Fruit fly (Drosophila melanogaster) whole organism, embryonic: ENCODE data around the gene CG33127.

ENCODE experiments used
- Bgb ChIP-seq: fragments of 200-800 bp; sonication (Bioruptor generic); IDR thresholded peaks from 2 replicates; pipeline ENCODE4 v1.3.6; 2022; ENCODE audit warnings: missing biosample characterization, missing genetic modification characterization; ENCODE audit not compliant: partially characterized antibody
- CG10959 ChIP-seq: fragments of 200-800 bp; sonication (Bioruptor generic); IDR thresholded peaks from 2 replicates; pipeline ENCODE4 v1.3.6; 2022; ENCODE audit warnings: missing biosample characterization, missing genetic modification characterization
- CG11085 ChIP-seq: fragments of 200-800 bp; sonication (Bioruptor generic); IDR thresholded peaks from 2 replicates; pipeline ENCODE4 v1.3.6; 2022; ENCODE audit warnings: missing biosample characterization, missing genetic modification characterization
- CG12236 ChIP-seq: fragments of 200-800 bp; sonication (Bioruptor generic); optimal IDR thresholded peaks from 2 replicates; lab custom pipeline; 2016; ENCODE audit warnings: missing biosample characterization, missing genetic modification characterization
- CG1603 ChIP-seq: fragments of 200-800 bp; sonication (Bioruptor generic); optimal IDR thresholded peaks from 2 replicates; lab custom pipeline; 2019; ENCODE audit warnings: missing biosample characterization, mild to moderate bottlenecking, missing genetic modification characterization, moderate library complexity
- CG17385 ChIP-seq: fragments of 200-800 bp; sonication (Bioruptor generic); optimal IDR thresholded peaks from 3 replicates; lab custom pipeline; 2018; ENCODE audit warnings: missing biosample characterization, mild to moderate bottlenecking, missing genetic modification characterization
- CG2875 ChIP-seq: fragments of 200-800 bp; sonication (Bioruptor generic); optimal IDR thresholded peaks from 2 replicates; lab custom pipeline; 2017; ENCODE audit warnings: missing biosample characterization, mild to moderate bottlenecking, missing genetic modification characterization, missing genetic modification reagents
- CG30020 ChIP-seq: fragments of 200-800 bp; optimal IDR thresholded peaks from 2 replicates; lab custom pipeline; 2019; ENCODE audit warnings: missing biosample characterization, mild to moderate bottlenecking, missing genetic modification characterization, moderate library complexity
- CG3726 ChIP-seq: fragments of 200-800 bp; sonication (Bioruptor generic); IDR thresholded peaks from 3 replicates; pipeline ENCODE4, ENCODE4 v1.3.6; 2022; ENCODE audit warnings: missing biosample characterization, missing genetic modification characterization
- CG4424 ChIP-seq: fragments of 200-800 bp; sonication (Bioruptor generic); optimal IDR thresholded peaks from 3 replicates; lab custom pipeline; 2016; ENCODE audit warnings: missing biosample characterization, missing genetic modification characterization
- CG6654 ChIP-seq: fragments of 200-800 bp; sonication (Bioruptor generic); optimal IDR thresholded peaks from 2 replicates; lab custom pipeline; 2017; ENCODE audit warnings: missing biosample characterization, mild to moderate bottlenecking, missing genetic modification characterization
- CG6791 ChIP-seq: fragments of 200-800 bp; sonication (Bioruptor generic); IDR thresholded peaks from 3 replicates; pipeline ENCODE4 v1.3.6; 2022; ENCODE audit warnings: missing biosample characterization, missing genetic modification characterization; ENCODE audit not compliant: partially characterized antibody
- CG7928 ChIP-seq: fragments of 200-800 bp; sonication (Bioruptor generic); optimal IDR thresholded peaks from 2 replicates; lab custom pipeline; 2017; ENCODE audit warnings: missing biosample characterization, mild to moderate bottlenecking, missing genetic modification characterization
- CG8944 ChIP-seq: fragments of 200-800 bp; sonication (Bioruptor generic); optimal IDR thresholded peaks from 3 replicates; lab custom pipeline; 2016; ENCODE audit warnings: missing biosample characterization, missing genetic modification characterization
- CTCF ChIP-seq: fragments of 200-800 bp; sonication (Bioruptor generic); optimal IDR thresholded peaks from 2 replicates; lab custom pipeline; 2017; ENCODE audit warnings: missing biosample characterization, mild to moderate bottlenecking, missing genetic modification characterization, moderate library complexity
- Dll ChIP-seq: fragments of 200-800 bp; sonication (Bioruptor generic); IDR thresholded peaks from 4 replicates; pipeline ENCODE4 v1.3.6; 2022; ENCODE audit warnings: missing biosample characterization, missing genetic modification characterization; ENCODE audit not compliant: partially characterized antibody
- Doc2 ChIP-seq: fragments of 200-800 bp; sonication (Bioruptor generic); IDR thresholded peaks from 2 replicates; pipeline ENCODE4 v1.3.6; 2022; ENCODE audit warnings: missing biosample characterization, missing genetic modification characterization
- Dref ChIP-seq: fragments of 200-800 bp; sonication (Bioruptor generic); IDR thresholded peaks from 2 replicates; pipeline ENCODE4 v1.3.6; 2022; ENCODE audit warnings: missing biosample characterization, missing genetic modification characterization
- Eip74EF ChIP-seq, 2 experiments: fragments of 200-800 bp in 1 of 2; fragments of >200 bp in 1 of 2; sonication (Bioruptor generic) in 1 of 2; optimal IDR thresholded peaks; 2 replicates each; lab custom pipeline; 2017 to 2019; ENCODE audit warnings: missing biosample characterization in 2 of 2, missing genetic modification characterization in 2 of 2, mild to moderate bottlenecking in 1 of 2, moderate library complexity in 1 of 2
- Ets65A ChIP-seq: fragments of 200-800 bp; sonication (Bioruptor generic); peaks from one replicate; lab custom pipeline; 2016; ENCODE audit warnings: missing biosample characterization, missing genetic modification characterization
- Fer1 ChIP-seq: fragments of 200-800 bp; sonication (Bioruptor generic); optimal IDR thresholded peaks from 2 replicates; lab custom pipeline; 2017; ENCODE audit warnings: missing biosample characterization, mild to moderate bottlenecking, missing genetic modification characterization
- HLH3B ChIP-seq: fragments of 200-800 bp; sonication (Bioruptor generic); IDR thresholded peaks from 2 replicates; pipeline ENCODE4 v1.3.6; 2022; ENCODE audit warnings: missing biosample characterization, missing genetic modification characterization
- Hmr ChIP-seq: fragments of 200-800 bp; sonication (Bioruptor generic); optimal IDR thresholded peaks from 3 replicates; lab custom pipeline; 2017; ENCODE audit warnings: mild to moderate bottlenecking, missing biosample characterization, missing genetic modification reagents, missing genetic modification characterization
- Hr78 ChIP-seq, 2 experiments: fragments of 200-800 bp in 1 of 2; fragments of >200 bp in 1 of 2; sonication (Bioruptor generic) in 1 of 2; optimal IDR thresholded peaks; 2 replicates each; lab custom pipeline; 2017 to 2019; ENCODE audit warnings: missing biosample characterization in 2 of 2, missing genetic modification characterization in 2 of 2, mild to moderate bottlenecking in 1 of 2, moderate library complexity in 1 of 2
- Lhr ChIP-seq: fragments of 200-800 bp; sonication (Bioruptor generic); optimal IDR thresholded peaks from 3 replicates; lab custom pipeline; 2017; ENCODE audit warnings: mild to moderate bottlenecking, missing biosample characterization, missing genetic modification reagents, missing genetic modification characterization
- MTF-1 ChIP-seq: fragments of 200-800 bp; sonication (Bioruptor generic); optimal IDR thresholded peaks from 2 replicates; lab custom pipeline; 2018; ENCODE audit warnings: missing biosample characterization, mild to moderate bottlenecking, missing genetic modification characterization, borderline replicate concordance
- Sin3A ChIP-seq: fragments of >200 bp; optimal IDR thresholded peaks from 2 replicates; lab custom pipeline; 2018
- Spps ChIP-seq: fragments of 200-800 bp; sonication (Bioruptor generic); optimal IDR thresholded peaks from 2 replicates; lab custom pipeline; 2018; ENCODE audit warnings: missing biosample characterization, mild to moderate bottlenecking, missing genetic modification characterization
- Tbp ChIP-seq: fragments of >200 bp; optimal IDR thresholded peaks from 2 replicates; lab custom pipeline; 2018; ENCODE audit warnings: missing biosample characterization, missing genetic modification characterization
- Trl ChIP-seq, 3 experiments: fragments of >200 bp in 2 of 3; fragments of 200-800 bp in 1 of 3; sonication (Bioruptor generic) in 1 of 3; optimal IDR thresholded peaks; 2 replicates in 1 of 3; 3 replicates in 2 of 3; lab custom pipeline; 2016 to 2017; ENCODE audit warnings: missing biosample characterization in 1 of 3, missing genetic modification characterization in 1 of 3
- amos ChIP-seq: fragments of 200-800 bp; sonication (Bioruptor generic); IDR thresholded peaks from 2 replicates; pipeline ENCODE4 v1.3.6; 2022; ENCODE audit warnings: missing biosample characterization, missing genetic modification characterization; ENCODE audit not compliant: partially characterized antibody
- ase ChIP-seq: fragments of 200-800 bp; sonication (Bioruptor generic); IDR thresholded peaks from 3 replicates; pipeline ENCODE4 v1.3.6; 2022; ENCODE audit warnings: missing biosample characterization, missing genetic modification characterization
- br ChIP-seq: fragments of >200 bp; optimal IDR thresholded peaks from 2 replicates; lab custom pipeline; 2017
- crp ChIP-seq, 2 experiments: fragments of 200-800 bp; sonication (Bioruptor generic); optimal IDR thresholded peaks; 2 replicates in 1 of 2; 3 replicates in 1 of 2; lab custom pipeline; 2017; ENCODE audit warnings: missing biosample characterization in 2 of 2, missing genetic modification characterization in 2 of 2, mild to moderate bottlenecking in 1 of 2, moderate library complexity in 1 of 2
- dmrt11E ChIP-seq: fragments of 200-800 bp; sonication (Bioruptor generic); optimal IDR thresholded peaks from 3 replicates; lab custom pipeline; 2018; ENCODE audit warnings: missing biosample characterization, mild to moderate bottlenecking, missing genetic modification characterization, moderate library complexity
- ewg ChIP-seq: fragments of 200-800 bp; sonication (Bioruptor generic); optimal IDR thresholded peaks from 3 replicates; lab custom pipeline; 2017; ENCODE audit warnings: mild to moderate bottlenecking, missing biosample characterization, missing genetic modification reagents, missing genetic modification characterization
- fd3F ChIP-seq: fragments of 200-800 bp; sonication (Bioruptor generic); optimal IDR thresholded peaks from 2 replicates; lab custom pipeline; 2018; ENCODE audit warnings: missing biosample characterization, mild to moderate bottlenecking, missing genetic modification characterization, moderate library complexity
- gce ChIP-seq: fragments of 200-800 bp; sonication (Bioruptor generic); IDR thresholded peaks from 3 replicates; pipeline ENCODE4 v1.3.6; 2022; ENCODE audit warnings: missing biosample characterization, missing genetic modification characterization
- gsb-n ChIP-seq: fragments of 200-800 bp; sonication (Bioruptor generic); optimal IDR thresholded peaks from 3 replicates; lab custom pipeline; 2018; ENCODE audit warnings: missing biosample characterization, mild to moderate bottlenecking, missing genetic modification characterization
- hth ChIP-seq: fragments of >200 bp; optimal IDR thresholded peaks from 2 replicates; lab custom pipeline; 2017; ENCODE audit warnings: inconsistent platforms
- jing ChIP-seq: fragments of 200-800 bp; sonication (Bioruptor generic); optimal IDR thresholded peaks from 2 replicates; lab custom pipeline; 2018; ENCODE audit warnings: missing biosample characterization, mild to moderate bottlenecking, missing genetic modification characterization
- ken ChIP-seq: fragments of 200-800 bp; sonication (Bioruptor generic); IDR thresholded peaks from 3 replicates; pipeline ENCODE4 v1.3.6; 2022; ENCODE audit warnings: missing biosample characterization, missing genetic modification characterization
- lilli ChIP-seq: fragments of 200-800 bp; sonication (Bioruptor generic); optimal IDR thresholded peaks from 3 replicates; lab custom pipeline; 2016; ENCODE audit warnings: missing biosample characterization, missing genetic modification characterization
- odd ChIP-seq: fragments of 200-800 bp; sonication (Bioruptor generic); optimal IDR thresholded peaks from 2 replicates; lab custom pipeline; 2017; ENCODE audit warnings: missing biosample characterization, mild to moderate bottlenecking, missing genetic modification characterization
- org-1 ChIP-seq: fragments of 200-800 bp; sonication (Bioruptor generic); optimal IDR thresholded peaks from 2 replicates; lab custom pipeline; 2017; ENCODE audit warnings: missing biosample characterization, missing genetic modification characterization
- p53 ChIP-seq: fragments of 200-800 bp; sonication (Bioruptor generic); optimal IDR thresholded peaks from 2 replicates; lab custom pipeline; 2016; ENCODE audit warnings: missing biosample characterization, missing genetic modification characterization
- run ChIP-seq: fragments of 200-800 bp; sonication (Bioruptor generic); optimal IDR thresholded peaks from 3 replicates; lab custom pipeline; 2018; ENCODE audit warnings: missing biosample characterization, mild to moderate bottlenecking, missing genetic modification characterization
- schlank ChIP-seq: fragments of 200-800 bp; sonication (Bioruptor generic); optimal IDR thresholded peaks from 2 replicates; lab custom pipeline; 2018; ENCODE audit warnings: missing biosample characterization, mild to moderate bottlenecking, missing genetic modification characterization
- slbo ChIP-seq: fragments of 200-800 bp; sonication (Bioruptor generic); IDR thresholded peaks from 2 replicates; pipeline ENCODE4 v1.3.6; 2022; ENCODE audit warnings: missing biosample characterization, missing genetic modification characterization
- tin ChIP-seq: fragments of 200-800 bp; sonication (Bioruptor generic); optimal IDR thresholded peaks from 3 replicates; lab custom pipeline; 2016; ENCODE audit warnings: missing biosample characterization, missing genetic modification characterization
- wek ChIP-seq: fragments of 200-800 bp; sonication (Bioruptor generic); optimal IDR thresholded peaks from 3 replicates; lab custom pipeline; 2018; ENCODE audit warnings: missing biosample characterization, mild to moderate bottlenecking, missing genetic modification characterization, moderate library complexity

Gene CG33127

dm6 chr2L:285596-286023 lies 36.3 kb upstream of the CG33127 start (continued):
- TF ChIP-seq CG30020 (tag; lab: Kevin White, UChicago) (peak; percentile 55), p53 (no peak), CTCF (peak; percentile 25), amos (GFP tag; lab: Robert Waterston, UW) (peak; percentile 37; the same call in 1 of the 2 replicates), CG8944 (GFP tag; lab: Kevin White, UChicago) (no peak), Hr78 (GFP tag; optimal IDR thresholded peaks at IDR 0.05; lab: Kevin White, UChicago) (no peak), Tbp (no peak), CG4424 (GFP tag; lab: Kevin White, UChicago) (no peak), org-1 (no peak), tin (GFP tag; lab: Kevin White, UChicago) (peak; percentile 47), ase (GFP tag; lab: Robert Waterston, UW) (no peak), hth (lab: Kevin White, UChicago) (no peak), CG10959 (no peak), ken (GFP tag; lab: Robert Waterston, UW) (0 out of 3 replicates have a peak, but pooled peaks have one; percentile 29), br (lab: Kevin White, UChicago) (no peak), Sin3A (lab: Kevin White, UChicago) (no peak), Dref (GFP tag; lab: Robert Waterston, UW) (peak; percentile 43), Dll (GFP tag; lab: Robert Waterston, UW) (no peak), gce (GFP tag; lab: Robert Waterston, UW) (no peak), odd (peak; percentile 43), CG3726 (GFP tag; lab: Robert Waterston, UW) (no peak), Trl (optimal IDR thresholded peaks at IDR 0.05; lab: Kevin White, UChicago) (no peak), Trl (GFP tag; optimal IDR thresholded peaks at IDR 0.05; lab: Kevin White, UChicago) (peak; percentile 54), Ets65A (GFP tag; lab: Kevin White, UChicago) (no peak), Doc2 (GFP tag; lab: Robert Waterston, UW) (no peak), CG7928 (GFP tag; lab: Kevin White, UChicago) (no peak), jing (GFP tag; lab: Kevin White, UChicago) (no peak), CG6654 (GFP tag; lab: Kevin White, UChicago) (no peak), Lhr (GFP tag; lab: Kevin White, UChicago) (peak; percentile 50), dmrt11E (tag; lab: Kevin White, UChicago) (peak; percentile 18), HLH3B (GFP tag; lab: Robert Waterston, UW) (no peak), CG1603 (tag; lab: Kevin White, UChicago) (peak; percentile 70), ewg (GFP tag; lab: Kevin White, UChicago) (peak; percentile 19), run (tag; lab: Kevin White, UChicago) (no peak), CG2875 (peak; percentile 28), schlank (tag; lab: Kevin White, UChicago) (no peak), Spps (peak; percentile 38), Eip74EF (GFP tag; optimal IDR thresholded peaks at IDR 0.05; lab: Kevin White, UChicago) (peak in 1 of 2 experiments; percentile 15), crp (GFP tag; optimal IDR thresholded peaks at IDR 0.05; lab: Kevin White, UChicago) (peak in 1 of 2 experiments; percentile 44), wek (GFP tag; lab: Kevin White, UChicago) (no peak), gsb-n (peak; percentile 44), CG17385 (GFP tag; lab: Kevin White, UChicago) (peak; percentile 48), lilli (GFP tag; lab: Kevin White, UChicago) (peak; percentile 70), MTF-1 (GFP tag; lab: Kevin White, UChicago) (peak; percentile 37), slbo (GFP tag; lab: Robert Waterston, UW) (peak; percentile 61), CG11085 (GFP tag; lab: Robert Waterston, UW) (no peak), CG12236 (GFP tag; lab: Kevin White, UChicago) (no peak), Fer1 (GFP tag; lab: Kevin White, UChicago) (peak; percentile 69), Bgb (peak; percentile 53; the same call in 1 of the 2 replicates), fd3F (GFP tag; lab: Kevin White, UChicago) (peak; percentile 15), Hmr (GFP tag; lab: Kevin White, UChicago) (peak; percentile 72), CG6791 (peak; percentile 57; the same call in 1 of the 3 replicates)
